Worm (Caenorhabditis elegans) whole organism, young adult: Measurements from ENCODE around the gene gpb-1.
"Not testable (repeated sequence)": the region's sequence is repeated elsewhere in the genome, so short reads cannot be mapped to it uniquely, and the experiment has no call there.

Source experiments
- C06A6.2 ChIP-seq: fragments of 200-800 bp; sonication (Bioruptor generic); conservative IDR thresholded peaks from 2 replicates; pipeline ENCODE4 v1.3.6; 2022; ENCODE audit warnings: missing genetic modification characterization, missing compliant biosample characterization
- D2030.7 ChIP-seq: fragments of 200-800 bp; sonication (Bioruptor generic); IDR thresholded peaks from 2 replicates; pipeline ENCODE4 v1.3.6; 2022; ENCODE audit warnings: missing genetic modification reagents, missing genetic modification characterization, missing compliant biosample characterization
- F10E7.11 ChIP-seq: sonication (generic microtip); optimal IDR thresholded peaks from 2 replicates; lab custom pipeline; 2017; ENCODE audit warnings: mild to moderate bottlenecking, missing genetic modification characterization, moderate library complexity, missing compliant biosample characterization
- F33H1.4 ChIP-seq: fragments of 200-800 bp; sonication (Bioruptor generic); IDR thresholded peaks from 2 replicates; pipeline ENCODE4 v1.3.6; 2022; ENCODE audit warnings: missing genetic modification reagents, missing genetic modification characterization, missing compliant biosample characterization
- F49E8.2 ChIP-seq: sonication (generic microtip); optimal IDR thresholded peaks from 3 replicates; lab custom pipeline; 2017; ENCODE audit warnings: missing genetic modification characterization, mild to moderate bottlenecking, missing compliant biosample characterization, antibody characterized with exemption, moderate library complexity; ENCODE audit not compliant: insufficient read depth
- K12H6.12 ChIP-seq: fragments of 200-800 bp; sonication (Bioruptor generic); optimal IDR thresholded peaks from 2 replicates; lab custom pipeline; 2018; ENCODE audit warnings: mild to moderate bottlenecking, missing genetic modification characterization, missing compliant biosample characterization
- Y53F4B.3 ChIP-seq: fragments of 200-800 bp; sonication (Bioruptor generic); IDR thresholded peaks from 2 replicates; pipeline ENCODE4 v1.3.6; 2022; ENCODE audit warnings: missing genetic modification reagents, missing genetic modification characterization, missing compliant biosample characterization
- Y79H2A.3 ChIP-seq: fragments of 200-800 bp; sonication (Bioruptor generic); conservative IDR thresholded peaks from 2 replicates; pipeline ENCODE4 v1.3.6; 2022; ENCODE audit warnings: missing genetic modification reagents, missing genetic modification characterization, missing compliant biosample characterization
- Y95B8A.8 ChIP-seq: fragments of 200-800 bp; sonication (Bioruptor generic); IDR thresholded peaks from 2 replicates; pipeline ENCODE4 v1.3.6; 2022; ENCODE audit warnings: missing genetic modification reagents, missing genetic modification characterization, missing compliant biosample characterization
- aptf-3 ChIP-seq: fragments of 200-800 bp; sonication (Bioruptor generic); IDR thresholded peaks from 2 replicates; pipeline ENCODE4 v1.3.6; 2022; ENCODE audit warnings: missing genetic modification characterization, missing compliant biosample characterization
- cebp-1 ChIP-seq, 2 experiments: fragments of 200-800 bp in 1 of 2; sonication (Bioruptor generic) in 1 of 2; sonication (generic microtip) in 1 of 2; IDR thresholded peaks in 1 of 2; optimal IDR thresholded peaks in 1 of 2; 2 replicates each; pipeline versions ENCODE4 v1.3.6 to Lab custom; 2017 to 2022; ENCODE audit warnings: missing compliant biosample characterization in 2 of 2, missing genetic modification characterization in 2 of 2, mild to moderate bottlenecking in 1 of 2, missing genetic modification reagents in 1 of 2, moderate library complexity in 1 of 2
- cebp-2 ChIP-seq: fragments of 200-800 bp; sonication (Bioruptor generic); IDR thresholded peaks from 2 replicates; pipeline ENCODE4 v1.3.6; 2022; ENCODE audit warnings: missing genetic modification characterization, missing compliant biosample characterization
- ceh-100 ChIP-seq: fragments of 200-800 bp; sonication (Bioruptor generic); IDR thresholded peaks from 2 replicates; pipeline ENCODE4 v1.3.6; 2022; ENCODE audit warnings: missing genetic modification reagents, missing genetic modification characterization, missing compliant biosample characterization
- ceh-40 ChIP-seq: fragments of 200-800 bp; sonication (Bioruptor generic); IDR thresholded peaks from 2 replicates; pipeline ENCODE4 v1.3.6; 2022; ENCODE audit warnings: missing genetic modification characterization, missing compliant biosample characterization
- ceh-91 ChIP-seq: fragments of 200-800 bp; sonication (Bioruptor generic); IDR thresholded peaks from 2 replicates; pipeline ENCODE4 v1.3.6; 2022; ENCODE audit warnings: missing genetic modification reagents, missing genetic modification characterization, missing compliant biosample characterization
- chd-7 ChIP-seq: sonication (generic microtip); optimal IDR thresholded peaks from 2 replicates; lab custom pipeline; 2016; ENCODE audit warnings: mild to moderate bottlenecking, missing genetic modification characterization, moderate library complexity, missing compliant biosample characterization
- dox-1 ChIP-seq: fragments of 200-800 bp; sonication (Bioruptor generic); IDR thresholded peaks from 2 replicates; pipeline ENCODE4 v1.3.6; 2022; ENCODE audit warnings: missing genetic modification reagents, missing genetic modification characterization, missing compliant biosample characterization
- dpl-1 ChIP-seq: fragments of 150-350 bp; optimal IDR thresholded peaks from 2 replicates; lab custom pipeline; 2014; ENCODE audit warnings: missing biosample characterization, missing genetic modification reagents, missing genetic modification characterization
- efl-1 ChIP-seq: fragments of 150-350 bp; optimal IDR thresholded peaks from 2 replicates; lab custom pipeline; 2014; ENCODE audit warnings: missing biosample characterization, missing genetic modification reagents, missing genetic modification characterization
- egl-44 ChIP-seq: fragments of 200-800 bp; sonication (Bioruptor generic); IDR thresholded peaks from 2 replicates; pipeline ENCODE4 v1.3.6; 2022; ENCODE audit warnings: missing genetic modification reagents, missing genetic modification characterization, missing compliant biosample characterization
- egrh-3 ChIP-seq: fragments of 200-800 bp; sonication (Bioruptor generic); IDR thresholded peaks from 2 replicates; pipeline ENCODE4 v1.3.6; 2022; ENCODE audit warnings: missing genetic modification reagents, missing genetic modification characterization, missing compliant biosample characterization
- hmg-1.2 ChIP-seq: fragments of 200-800 bp; sonication (Bioruptor generic); IDR thresholded peaks from 2 replicates; pipeline ENCODE4 v1.3.6; 2022; ENCODE audit warnings: missing genetic modification reagents, missing genetic modification characterization, missing compliant biosample characterization
- hsf-1 ChIP-seq: fragments of 200-800 bp; sonication (Bioruptor generic); IDR thresholded peaks from 2 replicates; pipeline ENCODE4 v1.3.6; 2022; ENCODE audit warnings: missing genetic modification reagents, missing genetic modification characterization, missing compliant biosample characterization
- lin-26 ChIP-seq: fragments of 200-800 bp; sonication (Bioruptor generic); IDR thresholded peaks from 2 replicates; pipeline ENCODE4 v1.3.6; 2022; ENCODE audit warnings: missing genetic modification reagents, missing genetic modification characterization, missing compliant biosample characterization
- lin-35 ChIP-seq, 3 experiments: fragments of 150-350 bp in 2 of 3; sonication (generic microtip) in 1 of 3; optimal IDR thresholded peaks; 2 replicates each; lab custom pipeline; 2014 to 2018; ENCODE audit warnings: missing biosample characterization in 3 of 3, missing genetic modification characterization in 3 of 3, missing genetic modification reagents in 3 of 3
- lin-54 ChIP-seq: fragments of 200-800 bp; sonication (Bioruptor generic); optimal IDR thresholded peaks from 2 replicates; lab custom pipeline; 2018; ENCODE audit warnings: mild to moderate bottlenecking, missing genetic modification characterization, missing compliant biosample characterization
- lsl-1 ChIP-seq: fragments of 200-800 bp; sonication (Bioruptor generic); optimal IDR thresholded peaks from 2 replicates; lab custom pipeline; 2018; ENCODE audit warnings: mild to moderate bottlenecking, missing genetic modification characterization, moderate library complexity, missing compliant biosample characterization
- madf-6 ChIP-seq: fragments of 200-800 bp; sonication (Bioruptor generic); IDR thresholded peaks from 2 replicates; pipeline ENCODE4 v1.3.6; 2022; ENCODE audit warnings: missing genetic modification reagents, missing genetic modification characterization, missing compliant biosample characterization
- madf-8 ChIP-seq: fragments of 200-800 bp; sonication (Bioruptor generic); conservative IDR thresholded peaks from 2 replicates; pipeline ENCODE4 v1.3.6; 2022; ENCODE audit warnings: missing genetic modification reagents, missing genetic modification characterization, missing compliant biosample characterization
- mxl-1 ChIP-seq: sonication (generic microtip); optimal IDR thresholded peaks from 2 replicates; lab custom pipeline; 2016; ENCODE audit warnings: missing genetic modification characterization, missing compliant biosample characterization
- nfya-1 ChIP-seq: sonication (generic microtip); optimal IDR thresholded peaks from 2 replicates; lab custom pipeline; 2017; ENCODE audit warnings: antibody characterized with exemption, missing compliant biosample characterization, missing genetic modification characterization, borderline replicate concordance; ENCODE audit not compliant: insufficient read depth
- nfyb-1 ChIP-seq: fragments of 200-800 bp; sonication (Bioruptor generic); IDR thresholded peaks from 2 replicates; pipeline ENCODE4 v1.3.6; 2022; ENCODE audit warnings: missing genetic modification reagents, missing genetic modification characterization, missing compliant biosample characterization
- nhr-80 ChIP-seq: sonication (generic microtip); optimal IDR thresholded peaks from 2 replicates; lab custom pipeline; 2016; ENCODE audit warnings: missing genetic modification characterization, missing compliant biosample characterization
- snpc-3.4 ChIP-seq: sonication (generic microtip); optimal IDR thresholded peaks from 2 replicates; lab custom pipeline; 2017; ENCODE audit warnings: missing genetic modification characterization, mild to moderate bottlenecking, missing compliant biosample characterization, antibody characterized with exemption, moderate library complexity, missing genotype, missing genetic modification reagents
- tbp1 ChIP-seq: fragments of 200-800 bp; sonication (Bioruptor generic); optimal IDR thresholded peaks from 2 replicates; lab custom pipeline; 2018; ENCODE audit warnings: mild to moderate bottlenecking, missing genetic modification characterization, missing compliant biosample characterization
- xnd-1 ChIP-seq: sonication (generic microtip); optimal IDR thresholded peaks from 2 replicates; lab custom pipeline; 2016; ENCODE audit warnings: missing genotype, missing genetic modification reagents, missing genetic modification characterization, missing compliant biosample characterization
- zfh-2 ChIP-seq: fragments of 200-800 bp; sonication (Bioruptor generic); conservative IDR thresholded peaks from 2 replicates; pipeline ENCODE4 v1.3.6; 2022; ENCODE audit warnings: missing genetic modification reagents, missing genetic modification characterization, missing compliant biosample characterization
- ztf-18 ChIP-seq: sonication (generic microtip); optimal IDR thresholded peaks from 2 replicates; lab custom pipeline; 2016; ENCODE audit warnings: missing genotype, mild to moderate bottlenecking, missing genetic modification characterization, missing compliant biosample characterization
- ztf-26 ChIP-seq: sonication (generic microtip); optimal IDR thresholded peaks from 2 replicates; lab custom pipeline; 2017; ENCODE audit warnings: missing genetic modification characterization, missing compliant biosample characterization
- ztf-3 ChIP-seq: fragments of 200-800 bp; sonication (Bioruptor generic); optimal IDR thresholded peaks from 2 replicates; lab custom pipeline; 2018; ENCODE audit warnings: mild to moderate bottlenecking, missing genetic modification characterization, missing compliant biosample characterization
- ztf-6 ChIP-seq: fragments of 200-800 bp; sonication (Bioruptor generic); IDR thresholded peaks from 2 replicates; pipeline ENCODE4 v1.3.6; 2022; ENCODE audit warnings: missing genetic modification reagents, missing genetic modification characterization, missing compliant biosample characterization

The gpb-1 gene

DNA sequence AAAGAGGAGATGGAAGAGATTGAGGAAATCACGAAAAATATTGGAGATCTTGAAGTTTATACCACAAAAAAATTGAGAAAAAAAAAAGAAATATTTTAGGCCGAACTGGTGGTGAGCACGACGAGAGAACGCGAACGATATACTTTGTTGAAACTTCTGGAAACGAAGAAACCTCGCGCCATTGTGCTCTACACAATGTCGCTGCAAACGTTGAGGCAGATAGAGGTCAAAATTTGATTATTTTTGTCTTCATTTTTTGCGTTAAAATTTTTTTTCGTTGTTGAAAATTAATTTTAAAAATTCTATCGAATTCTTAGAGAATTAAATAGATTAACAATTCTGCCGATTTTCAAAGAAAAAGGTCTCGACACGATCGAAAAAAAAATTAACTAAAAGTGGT lies 47.8 kb downstream of the gpb-1 start:
- TF ChIP-seq Y53F4B.3 (GFP tag; lab: Robert Waterston, UW) (no peak), efl-1 (GFP tag; lab: Kevin White, UChicago) (peak; percentile 59), madf-6 (GFP tag; lab: Robert Waterston, UW) (peak; percentile 77), xnd-1 (peak; percentile 31), F33H1.4 (GFP tag; lab: Robert Waterston, UW) (peak; percentile 44), hsf-1 (GFP tag; lab: Robert Waterston, UW) (peak; percentile 81; the same call in 1 of the 2 replicates), egl-44 (no peak), madf-8 (GFP tag; lab: Robert Waterston, UW) (0 out of 2 replicates have a peak, but pooled peaks have one; percentile 17), ceh-91 (GFP tag; lab: Robert Waterston, UW) (peak; percentile 16; the same call in 1 of the 2 replicates)

DNA sequence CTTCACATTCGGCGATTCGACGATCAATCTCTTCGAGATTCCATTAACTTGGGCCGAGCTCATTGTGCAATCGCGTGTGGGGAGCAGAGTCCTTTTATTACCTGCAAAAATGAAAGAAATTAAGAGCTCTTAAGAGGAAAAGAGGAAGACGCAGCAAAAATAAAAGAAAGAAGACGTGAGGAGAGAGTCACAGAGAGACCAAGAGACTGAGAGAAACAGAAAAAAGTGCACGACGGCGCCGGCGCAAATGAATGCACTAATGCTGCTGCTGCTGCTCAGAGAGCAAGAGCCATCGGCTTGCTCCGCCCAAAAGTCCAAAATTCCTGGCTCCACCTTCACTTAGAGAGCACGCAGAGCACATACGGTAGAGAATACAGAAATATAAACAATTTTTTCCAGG lies 48.2 kb downstream of the gpb-1 start, which contains the start of gene inos-1:
inos-1 (minus strand) TSS at position 101 of the 400 bp plus-strand sequence.
- 0 out of 2 replicates have a peak, but pooled peaks have one; percentile 33 for TF ChIP-seq zfh-2 (GFP tag; lab: Robert Waterston, UW)
- TF ChIP-seq aptf-3 (GFP tag; lab: Robert Waterston, UW), result 0 out of 2 replicates have a peak, but pooled peaks have one; percentile 28
- TF ChIP-seq Y95B8A.8 (GFP tag; lab: Robert Waterston, UW), result no peak
- TF ChIP-seq K12H6.12 (tag; lab: Kevin White, UChicago), result no peak

DNA sequence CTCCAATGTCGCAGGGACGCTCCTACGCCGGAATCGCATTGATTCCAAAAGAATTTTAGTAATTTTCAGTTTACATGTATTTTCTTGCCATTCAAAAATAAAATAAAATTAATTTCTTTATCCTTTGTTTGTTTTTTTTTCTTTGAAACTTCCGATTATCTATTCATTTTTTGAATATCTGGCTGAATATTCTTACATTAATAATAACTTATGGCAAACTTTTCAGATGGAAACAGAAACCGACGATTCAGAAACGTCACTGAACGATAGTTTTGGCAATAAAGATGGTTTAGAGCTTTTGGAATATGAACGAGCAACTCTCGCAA lies 52.5 kb downstream of the gpb-1 start, which contains the start of gene xpf-1:
xpf-1 (plus strand) TSS at position 227 of the 326 bp plus-strand sequence.
- TF ChIP-seq tbp1 (GFP tag; lab: Kevin White, UChicago) (no peak), lin-35 (GFP tag; optimal IDR thresholded peaks at IDR 0.05; lab: Kevin White, UChicago) (no peak), nfyb-1 (GFP tag; lab: Robert Waterston, UW) (no peak), cebp-2 (no peak), ztf-26 (tag; lab: Kevin White, UChicago) (no peak), F10E7.11 (no peak), ceh-40 (GFP tag; lab: Robert Waterston, UW) (no peak), mxl-1 (tag; lab: Kevin White, UChicago) (no peak), chd-7 (tag; lab: Kevin White, UChicago) (no peak), nfya-1 (no peak), ztf-3 (GFP tag; lab: Kevin White, UChicago) (no peak), ztf-6 (no peak), hmg-1.2 (GFP tag; lab: Robert Waterston, UW) (no peak), Y79H2A.3 (GFP tag; lab: Robert Waterston, UW) (no peak)

DNA sequence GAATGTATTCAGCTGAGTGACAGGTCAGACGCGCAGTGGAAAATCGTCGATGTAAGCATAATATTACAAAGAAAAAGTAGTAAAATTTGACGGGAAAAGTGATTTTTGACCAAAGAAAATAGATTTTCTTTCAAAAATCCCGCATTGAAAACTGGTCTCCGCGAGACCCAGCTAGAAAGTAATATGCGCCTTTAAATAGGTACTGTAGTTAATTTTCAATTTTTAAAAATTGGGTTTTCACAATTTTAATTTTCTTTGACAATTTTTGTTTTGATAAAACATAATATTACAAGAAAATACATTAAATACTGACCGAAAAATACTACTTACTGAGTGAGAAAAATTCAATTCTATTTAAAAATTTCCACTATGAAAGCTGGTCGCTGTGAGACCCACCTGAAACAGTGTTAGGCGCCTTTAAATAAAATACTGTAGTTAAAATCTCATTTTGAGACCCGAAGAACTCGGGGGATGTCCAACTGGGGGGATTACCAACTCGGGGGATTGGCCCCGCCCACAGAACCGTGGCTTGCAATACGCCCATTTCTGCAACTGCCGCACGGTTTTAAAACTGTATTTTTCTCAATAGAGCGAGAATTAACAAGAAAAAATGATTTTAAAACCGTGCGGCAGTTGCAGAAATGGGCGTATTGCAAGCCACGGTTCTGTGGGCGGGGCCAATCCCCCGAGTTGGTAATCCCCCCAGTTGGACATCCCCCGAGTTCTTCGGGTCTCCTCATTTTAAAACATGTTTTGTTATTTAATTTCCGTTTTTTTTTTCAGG lies 53.1 kb downstream of the gpb-1 start, which contains the start of gene tars-1:
tars-1 (minus strand) TSS at position 497 of the 784 bp plus-strand sequence.
- peak; percentile 23; the same call in 1 of the 2 replicates for TF ChIP-seq lin-26 (GFP tag; lab: Robert Waterston, UW)
- peak; percentile 26; the same call in 1 of the 2 replicates for TF ChIP-seq C06A6.2 (GFP tag; lab: Robert Waterston, UW)
- TF ChIP-seq dpl-1 (GFP tag; lab: Kevin White, UChicago), result peak; percentile 46
- peak; percentile 14 for TF ChIP-seq F49E8.2 (tag; lab: Kevin White, UChicago)
- TF ChIP-seq dox-1 (GFP tag; lab: Robert Waterston, UW), result peak; percentile 41; the same call in 1 of the 2 replicates
- TF ChIP-seq efl-1 (GFP tag; lab: Kevin White, UChicago), result peak; percentile 85
- TF ChIP-seq lin-54 (GFP tag; lab: Kevin White, UChicago), result peak; percentile 40
- TF ChIP-seq xnd-1, result peak; percentile 83
- TF ChIP-seq nhr-80 (tag; lab: Kevin White, UChicago), result peak; percentile 20
- 0 out of 2 replicates have a peak, but pooled peaks have one; percentile 9 for TF ChIP-seq egrh-3
- peak; percentile 80 for TF ChIP-seq ceh-100 (GFP tag; lab: Robert Waterston, UW)
- peak; percentile 93 for TF ChIP-seq madf-6 (GFP tag; lab: Robert Waterston, UW)
- TF ChIP-seq cebp-1 (GFP tag; IDR thresholded peaks at IDR 0.05; lab: Robert Waterston, UW), result not testable (repeated sequence)
- peak; percentile 1 for TF ChIP-seq cebp-1 (tag; optimal IDR thresholded peaks at IDR 0.05; lab: Kevin White, UChicago)
- TF ChIP-seq ztf-18 (tag; lab: Kevin White, UChicago), result peak; percentile 15
- TF ChIP-seq F33H1.4 (GFP tag; lab: Robert Waterston, UW), result peak; percentile 93
- TF ChIP-seq lsl-1 (GFP tag; lab: Kevin White, UChicago), result peak; percentile 95
- peak; percentile 75 for TF ChIP-seq D2030.7 (GFP tag; lab: Robert Waterston, UW)
- TF ChIP-seq snpc-3.4 (tag; lab: Kevin White, UChicago), result peak; percentile 48
- TF ChIP-seq ceh-91 (GFP tag; lab: Robert Waterston, UW), result peak; percentile 69
